Worm (Caenorhabditis elegans): Measurements from ENCODE around the gene C27A7.5.

The C27A7.5 gene

DNA sequence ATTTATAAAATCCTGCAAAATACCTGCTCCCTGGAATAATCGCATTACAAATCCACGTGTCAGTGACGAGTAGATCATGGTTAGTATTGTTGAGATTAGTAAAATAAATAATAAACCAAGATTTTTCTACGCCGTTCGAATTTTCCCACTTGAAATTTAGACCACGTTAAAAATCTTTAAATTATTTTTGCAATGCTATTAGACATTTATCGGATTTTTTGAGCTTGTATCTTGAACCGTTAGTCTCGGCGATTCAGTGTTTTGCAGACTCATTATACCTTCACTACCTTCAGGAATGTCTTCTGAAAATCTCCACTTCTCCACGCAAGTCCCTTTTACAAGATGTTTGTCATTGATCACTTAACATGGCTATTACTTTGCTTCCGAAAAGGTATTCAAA lies at the start of gene C27A7.5:
TSS of gene C27A7.5 (minus strand) at position 101 of the 400 bp plus-strand sequence.
- TF ChIP-seq ceh-14 (tag; optimal IDR thresholded peaks at IDR 0.05) = no peak

DNA sequence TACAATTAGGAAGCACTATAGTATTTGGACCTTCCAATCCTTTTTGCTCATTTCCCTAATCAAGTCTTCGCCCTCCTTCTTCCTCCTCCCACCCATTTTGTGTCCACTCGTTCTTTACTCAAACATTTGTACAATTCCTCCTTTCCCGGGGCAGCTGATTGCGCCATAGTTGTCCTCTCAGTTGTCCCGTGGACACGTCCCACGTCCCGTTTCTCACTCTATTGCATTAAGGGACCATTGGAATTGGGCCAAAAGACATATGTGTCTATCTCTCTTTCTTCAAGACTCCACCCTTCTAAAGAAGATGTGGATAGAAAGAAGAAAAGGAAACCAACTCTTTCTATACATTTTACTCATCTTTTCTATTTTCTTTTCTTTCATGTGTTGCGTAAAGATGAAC lies 49.0 kb upstream of the C27A7.5 start:
- TF ChIP-seq pqm-1 (tag; optimal IDR thresholded peaks at IDR 0.05) (no peak), unc-42 (tag; optimal IDR thresholded peaks at IDR 0.05) (peak; percentile 95), ceh-31 (tag; optimal IDR thresholded peaks at IDR 0.05) (peak; percentile 65)

DNA sequence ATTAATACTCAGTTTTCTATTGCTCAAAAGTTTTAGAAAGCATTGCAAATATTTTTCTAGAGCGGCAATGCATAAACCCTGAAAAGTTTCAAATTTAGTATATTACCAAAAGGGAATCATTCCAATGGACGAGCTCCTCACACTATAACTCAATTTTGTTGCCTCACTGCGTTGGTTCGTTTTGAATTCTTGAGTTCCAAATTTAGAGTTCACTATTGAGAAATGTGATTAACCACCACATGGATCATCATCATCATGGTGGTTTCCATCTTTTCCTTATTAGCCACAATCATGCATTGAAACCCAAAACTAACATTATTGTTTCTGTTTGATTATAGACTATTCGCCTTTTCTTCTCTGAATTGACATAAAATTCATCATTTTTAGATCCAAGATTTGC lies 47.8 kb upstream of the C27A7.5 start:
- no peak for TF ChIP-seq ceh-14 (tag; optimal IDR thresholded peaks at IDR 0.05)
- no peak for TF ChIP-seq Y22D7AL.16 (tag; optimal IDR thresholded peaks at IDR 0.05)
- TF ChIP-seq unc-42 (tag; optimal IDR thresholded peaks at IDR 0.05) = peak; percentile 87

DNA sequence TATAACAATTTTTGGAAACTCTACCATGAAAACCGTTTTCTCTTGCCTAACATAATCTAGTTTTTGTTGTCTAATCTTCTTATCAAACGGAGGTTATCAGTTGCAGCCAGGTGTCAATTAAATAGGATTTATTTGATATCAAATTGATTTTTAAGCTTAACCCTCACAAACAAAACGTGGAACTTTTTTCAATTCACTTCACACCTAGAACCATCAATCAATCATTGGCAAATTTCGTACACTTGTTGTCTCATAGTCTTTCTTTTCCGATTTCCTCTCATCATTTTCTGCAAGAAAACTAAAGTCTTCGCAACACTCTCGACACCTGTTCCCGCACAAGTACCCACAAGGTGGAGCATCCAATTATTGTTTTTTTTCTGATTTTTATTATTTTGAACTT lies 46.6 kb upstream of the C27A7.5 start:
- TF ChIP-seq odd-2 (tag; optimal IDR thresholded peaks at IDR 0.05) (no peak), Y22D7AL.16 (tag; optimal IDR thresholded peaks at IDR 0.05) (no peak), ceh-14 (tag; optimal IDR thresholded peaks at IDR 0.05) (no peak), ceh-18 (tag; optimal IDR thresholded peaks at IDR 0.05) (peak; percentile 19), ets-4 (tag; optimal IDR thresholded peaks at IDR 0.05) (no peak), ceh-9 (tag; optimal IDR thresholded peaks at IDR 0.05) (no peak), T23F11.4 (GFP tag; optimal IDR thresholded peaks at IDR 0.05) (no peak), hlh-8 (tag; optimal IDR thresholded peaks at IDR 0.05) (no peak), elt-2 (tag; optimal IDR thresholded peaks at IDR 0.05) (peak; percentile 13)

DNA sequence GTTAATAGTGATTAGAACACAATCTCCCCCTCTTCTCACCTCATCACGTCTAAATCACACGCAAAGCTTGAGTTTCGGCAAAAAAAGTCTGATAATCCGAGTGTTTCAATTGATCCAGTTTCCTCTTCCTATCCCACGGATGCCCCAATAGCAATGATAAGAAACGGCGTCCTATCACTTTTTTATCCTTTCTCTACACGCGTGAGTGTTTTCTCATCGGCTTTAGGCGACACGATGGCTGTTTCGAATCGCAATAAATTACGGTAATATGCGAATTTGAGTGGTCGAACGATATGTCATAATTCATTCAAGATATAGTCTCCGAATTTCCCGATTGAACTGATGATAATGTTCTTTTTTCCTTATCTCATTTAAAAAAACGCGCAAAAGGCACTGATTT lies 37.4 kb upstream of the C27A7.5 start:
- TF ChIP-seq hlh-15 (tag; optimal IDR thresholded peaks at IDR 0.05) (no peak), npax-4 (tag; optimal IDR thresholded peaks at IDR 0.05) (no peak), ceh-31 (tag; optimal IDR thresholded peaks at IDR 0.05) (no peak), unc-86 (tag; optimal IDR thresholded peaks at IDR 0.05) (no peak), tbx-7 (tag; optimal IDR thresholded peaks at IDR 0.05) (no peak), sox-4 (tag; optimal IDR thresholded peaks at IDR 0.05) (no peak), K09A11.1 (tag; optimal IDR thresholded peaks at IDR 0.05; ENCODE audit: insufficient read depth) (no peak), dmd-4 (tag; optimal IDR thresholded peaks at IDR 0.05; ENCODE audit: borderline replicate concordance) (no peak), lim-6 (tag; optimal IDR thresholded peaks at IDR 0.05) (no peak), ama-1 (optimal IDR thresholded peaks at IDR 0.05) (no peak), ttx-3 (tag; optimal IDR thresholded peaks at IDR 0.05) (no peak), ceh-19 (GFP tag; optimal IDR thresholded peaks at IDR 0.05) (no peak), ztf-16 (tag; optimal IDR thresholded peaks at IDR 0.05) (no peak), sox-2 (GFP tag; IDR thresholded peaks at IDR 0.05) (no peak), ceh-14 (tag; optimal IDR thresholded peaks at IDR 0.05) (no peak), fkh-6 (tag; optimal IDR thresholded peaks at IDR 0.05) (no peak), elt-2 (tag; optimal IDR thresholded peaks at IDR 0.05) (no peak), tbx-2 (tag; optimal IDR thresholded peaks at IDR 0.05) (no peak), ceh-22 (tag; optimal IDR thresholded peaks at IDR 0.05) (no peak), che-1 (tag; optimal IDR thresholded peaks at IDR 0.05) (no peak)

DNA sequence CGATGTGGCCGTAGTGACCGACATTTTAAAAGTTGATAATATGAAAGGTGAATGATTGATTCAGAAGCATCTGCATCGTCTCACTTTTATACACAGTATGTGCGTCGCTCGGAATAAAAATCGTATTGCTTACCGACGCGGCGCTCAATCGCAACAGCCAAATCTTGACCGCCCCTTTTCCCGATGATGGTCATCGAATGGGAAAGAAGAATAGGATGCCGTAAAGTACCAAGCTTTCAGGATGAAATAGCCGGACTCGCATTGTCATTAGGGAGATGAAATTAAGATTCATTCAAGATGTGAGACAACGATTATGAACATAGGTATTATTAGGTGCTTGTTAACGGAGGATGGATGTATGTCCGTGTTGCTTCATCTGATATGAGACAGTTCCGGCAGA lies 36.4 kb upstream of the C27A7.5 start, which contains the start of gene lon-3:
TSS of gene lon-3 (minus strand) at position 101 of the 400 bp plus-strand sequence.
- TF ChIP-seq rnt-1 (tag; optimal IDR thresholded peaks at IDR 0.05) (peak; percentile 4), gmeb-2 (tag; optimal IDR thresholded peaks at IDR 0.05) (no peak)

DNA sequence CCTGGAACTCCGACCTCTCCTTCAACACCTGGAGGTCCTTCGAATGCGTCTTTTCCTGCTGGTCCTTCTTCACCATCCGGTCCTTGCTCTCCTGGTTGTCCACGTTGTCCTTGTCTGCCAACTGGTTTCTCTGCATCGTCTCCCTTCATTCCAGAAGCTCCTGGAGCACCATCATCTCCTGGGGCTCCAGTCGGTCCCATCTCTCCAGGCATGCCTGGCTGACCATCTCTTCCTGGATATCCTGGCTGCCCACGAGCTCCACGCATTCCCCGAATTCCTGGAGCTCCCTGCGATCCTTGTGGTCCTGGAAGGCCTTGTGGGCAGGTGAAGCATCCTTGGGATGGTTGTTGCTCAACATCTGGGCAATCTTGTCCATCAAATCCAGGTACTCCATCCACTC lies 35.6 kb upstream of the C27A7.5 start:
- TF ChIP-seq hlh-30 (tag; optimal IDR thresholded peaks at IDR 0.05; ENCODE audit: insufficient read depth) = no peak
- no peak for TF ChIP-seq Y22D7AL.16 (tag; optimal IDR thresholded peaks at IDR 0.05)
- TF ChIP-seq lim-6 (tag; optimal IDR thresholded peaks at IDR 0.05) = no peak
- TF ChIP-seq pha-4 (tag; optimal IDR thresholded peaks at IDR 0.05) = no peak
- TF ChIP-seq fax-1 (tag; optimal IDR thresholded peaks at IDR 0.05) = no peak
- peak; percentile 39 for TF ChIP-seq elt-4 (tag; optimal IDR thresholded peaks at IDR 0.05)
- TF ChIP-seq eyg-1 (tag; optimal IDR thresholded peaks at IDR 0.05) = no peak
